Fruit fly (Drosophila melanogaster): ENCODE measurements around the gene CG43057.

CG43057 gene

DNA sequence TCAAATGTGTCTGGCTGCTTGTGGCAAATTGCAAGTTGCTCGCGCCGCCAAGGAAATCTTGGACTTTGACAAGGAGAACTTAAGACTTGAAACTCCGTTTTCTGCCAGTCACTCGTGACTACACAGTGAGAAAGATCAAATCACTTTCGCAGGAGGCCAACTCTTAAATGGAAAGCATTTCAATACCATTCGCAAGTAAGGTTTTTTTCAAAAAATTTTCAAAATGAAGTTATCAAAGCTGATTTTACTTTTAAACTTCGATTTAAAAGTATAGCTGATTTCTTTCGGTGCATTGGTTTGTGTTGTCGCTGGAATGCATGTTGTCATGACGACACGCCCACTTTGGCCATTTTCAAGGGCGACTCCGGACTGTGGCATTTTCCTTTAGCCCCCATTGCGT, 11.4 kb downstream of the CG43057 start (continued):
- TF ChIP-seq CG30403 (GFP tag; optimal IDR thresholded peaks at IDR 0.05) (peak; percentile 5), CG8924 (tag; optimal IDR thresholded peaks at IDR 0.05) (no peak), fru (optimal IDR thresholded peaks at IDR 0.05) (no peak), aop (GFP tag; IDR thresholded peaks at IDR 0.05) (no peak), HLH54F (GFP tag; optimal IDR thresholded peaks at IDR 0.05) (no peak), abd-A (tag; optimal IDR thresholded peaks at IDR 0.05) (no peak), Ada2b (GFP tag; IDR thresholded peaks at IDR 0.05) (0 out of 2 replicates have a peak, but pooled peaks have one; percentile 24), phol (tag; optimal IDR thresholded peaks at IDR 0.05) (peak; percentile 30), CG10979 (tag; optimal IDR thresholded peaks at IDR 0.05) (peak; percentile 26), Myb (GFP tag; optimal IDR thresholded peaks at IDR 0.05) (no peak), Gsc (GFP tag; IDR thresholded peaks at IDR 0.05) (no peak), Meics (GFP tag; optimal IDR thresholded peaks at IDR 0.05) (no peak), fd64A (GFP tag; optimal IDR thresholded peaks at IDR 0.05) (no peak), CG17328 (GFP tag; IDR thresholded peaks at IDR 0.05) (0 out of 2 replicates have a peak, but pooled peaks have one; percentile 10), CG9215 (GFP tag; IDR thresholded peaks at IDR 0.05) (no peak), H15 (GFP tag; IDR thresholded peaks at IDR 0.05) (no peak), grau (tag; optimal IDR thresholded peaks at IDR 0.05) (no peak), slou (GFP tag; optimal IDR thresholded peaks at IDR 0.05) (no peak), CG2199 (GFP tag; IDR thresholded peaks at IDR 0.05) (no peak), nom (GFP tag; optimal IDR thresholded peaks at IDR 0.05) (peak; percentile 90), NfI (GFP tag; optimal IDR thresholded peaks at IDR 0.05) (no peak), CG1233 (GFP tag; optimal IDR thresholded peaks at IDR 0.05) (no peak), sr (GFP tag; IDR thresholded peaks at IDR 0.05) (0 out of 3 replicates have a peak, but pooled peaks have one; percentile 4), CG2875 (GFP tag; optimal IDR thresholded peaks at IDR 0.05) (no peak), CG11398 (GFP tag; optimal IDR thresholded peaks at IDR 0.05) (no peak), corto (GFP tag; optimal IDR thresholded peaks at IDR 0.05) (no peak), cad (GFP tag; optimal IDR thresholded peaks at IDR 0.05) (no peak), sens (GFP tag) (peak; percentile 58), Drgx (GFP tag; IDR thresholded peaks at IDR 0.05) (peak; percentile 87), Dip3 (GFP tag; optimal IDR thresholded peaks at IDR 0.05) (no peak), az2 (GFP tag; optimal IDR thresholded peaks at IDR 0.05) (peak; percentile 8), fd102C (GFP tag; optimal IDR thresholded peaks at IDR 0.05) (no peak), maf-S (GFP tag; optimal IDR thresholded peaks at IDR 0.05) (no peak), sug (tag; optimal IDR thresholded peaks at IDR 0.05) (no peak), prd (optimal IDR thresholded peaks at IDR 0.05) (no peak), prd (GFP tag; IDR thresholded peaks at IDR 0.05) (peak; percentile 52; the same call in 1 of the 3 replicates), dmrt99B (tag; optimal IDR thresholded peaks at IDR 0.05) (peak; percentile 22), CG10321 (GFP tag; IDR thresholded peaks at IDR 0.05) (no peak), CG3847 (GFP tag; IDR thresholded peaks at IDR 0.05) (no peak), CoRest (tag; optimal IDR thresholded peaks at IDR 0.05) (no peak), CG32772 (GFP tag; IDR thresholded peaks at IDR 0.05) (no peak), stwl (tag; optimal IDR thresholded peaks at IDR 0.05) (no peak), toy (GFP tag; IDR thresholded peaks at IDR 0.05) (no peak), vnd (GFP tag; IDR thresholded peaks at IDR 0.05; ENCODE audit: partially characterized antibody) (no peak), Oli (tag; optimal IDR thresholded peaks at IDR 0.05) (no peak), NC2β (GFP tag; optimal IDR thresholded peaks at IDR 0.05) (no peak), dpn (GFP tag; optimal IDR thresholded peaks at IDR 0.05) (peak in 1 of 2 experiments; percentile 30), Tbp (GFP tag; optimal IDR thresholded peaks at IDR 0.05) (no peak), CG8388 (GFP tag; optimal IDR thresholded peaks at IDR 0.05) (peak; percentile 4), CG7745 (tag; optimal IDR thresholded peaks at IDR 0.05) (no peak), jumu (GFP tag; optimal IDR thresholded peaks at IDR 0.05) (no peak), gcm (GFP tag; optimal IDR thresholded peaks at IDR 0.05) (no peak), CG15479 (GFP tag; optimal IDR thresholded peaks at IDR 0.05) (no peak)

Measured in whole organism, embryonic.